Worm (Caenorhabditis elegans) whole organism, L1 larva: ENCODE measurements around the gene sre-39.

ENCODE experiments used
- Y116A8C.19 ChIP-seq: sonication (generic microtip); optimal IDR thresholded peaks from 2 replicates; lab custom pipeline; 2016; ENCODE audit warnings: missing compliant biosample characterization, missing genetic modification characterization, borderline replicate concordance
- ceh-63 ChIP-seq: fragments of 200-800 bp; sonication (Bioruptor generic); optimal IDR thresholded peaks from 2 replicates; lab custom pipeline; 2018; ENCODE audit warnings: mild to moderate bottlenecking, missing genetic modification characterization, missing compliant biosample characterization
- elt-2 ChIP-seq: sonication (generic microtip); optimal IDR thresholded peaks from 2 replicates; lab custom pipeline; 2016; ENCODE audit warnings: missing genetic modification characterization, mild to moderate bottlenecking, inconsistent platforms, missing compliant biosample characterization, missing genetic modification reagents
- fos-1 ChIP-seq: fragments of 150-350 bp; optimal IDR thresholded peaks from 2 replicates; lab custom pipeline; 2014; ENCODE audit warnings: missing biosample characterization, missing genetic modification characterization
- jun-1 ChIP-seq: fragments of 150-350 bp; optimal IDR thresholded peaks from 2 replicates; lab custom pipeline; 2014; ENCODE audit warnings: missing biosample characterization, missing genetic modification reagents, missing genetic modification characterization
- lin-13 ChIP-seq: fragments of 150-350 bp; optimal IDR thresholded peaks from 2 replicates; lab custom pipeline; 2014; ENCODE audit warnings: missing biosample characterization, missing genetic modification reagents, missing genetic modification characterization
- mef-2 ChIP-seq: fragments of 150-350 bp; optimal IDR thresholded peaks from 2 replicates; lab custom pipeline; 2014; ENCODE audit warnings: missing biosample characterization, missing genetic modification characterization
- mep-1 ChIP-seq: fragments of 150-350 bp; optimal IDR thresholded peaks from 2 replicates; lab custom pipeline; 2014; ENCODE audit warnings: missing biosample characterization, missing genetic modification characterization
- nhr-237 ChIP-seq: fragments of 150-350 bp; optimal IDR thresholded peaks from 2 replicates; lab custom pipeline; 2014; ENCODE audit warnings: missing biosample characterization, missing genetic modification characterization
- nhr-71 ChIP-seq: sonication (generic microtip); optimal IDR thresholded peaks from 2 replicates; lab custom pipeline; 2016; ENCODE audit warnings: mild to moderate bottlenecking, missing genetic modification characterization, moderate library complexity, missing compliant biosample characterization
- nhr-84 ChIP-seq: sonication (generic microtip); optimal IDR thresholded peaks from 2 replicates; lab custom pipeline; 2017; ENCODE audit warnings: missing biosample characterization, missing genetic modification characterization
- nhr-85 ChIP-seq: sonication (generic microtip); peaks from one replicate; lab custom pipeline; 2016; ENCODE audit warnings: missing genetic modification characterization, inconsistent platforms, missing compliant biosample characterization
- pag-3 ChIP-seq: sonication (generic microtip); optimal IDR thresholded peaks from 2 replicates; lab custom pipeline; 2017; ENCODE audit warnings: missing genetic modification characterization, mild to moderate bottlenecking, missing compliant biosample characterization, antibody characterized with exemption, borderline replicate concordance; ENCODE audit not compliant: insufficient read depth
- pax-3 ChIP-seq: fragments of 200-800 bp; sonication (Bioruptor generic); optimal IDR thresholded peaks from 2 replicates; lab custom pipeline; 2018; ENCODE audit warnings: mild to moderate bottlenecking, missing genetic modification characterization, moderate library complexity, missing compliant biosample characterization
- rnt-1 ChIP-seq: sonication (generic microtip); optimal IDR thresholded peaks from 2 replicates; lab custom pipeline; 2016; ENCODE audit warnings: mild to moderate bottlenecking, missing genetic modification characterization, moderate library complexity, missing compliant biosample characterization
- tbx-2 ChIP-seq: sonication (generic microtip); optimal IDR thresholded peaks from 2 replicates; lab custom pipeline; 2016; ENCODE audit warnings: missing genetic modification characterization, missing compliant biosample characterization

The sre-39 gene

DNA sequence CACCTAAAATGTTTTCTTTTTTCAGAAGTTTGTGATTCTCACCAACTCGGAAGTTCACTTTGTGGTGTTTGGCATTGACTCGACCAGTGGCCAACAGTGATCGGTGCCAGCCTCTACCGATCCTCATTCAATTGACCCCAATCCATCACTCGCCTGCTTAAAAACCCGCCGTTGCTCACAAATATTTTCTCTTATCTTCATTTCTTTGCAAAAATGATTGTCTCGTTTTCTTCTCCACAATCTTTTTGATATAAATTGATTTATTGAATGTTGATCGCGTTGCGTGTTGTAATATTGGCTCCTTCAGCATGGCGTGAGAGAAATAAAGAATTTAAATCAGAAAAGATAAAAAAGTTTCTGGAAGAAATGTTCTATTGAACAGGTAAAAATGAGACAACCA is 49.5 kb downstream of the sre-39 start (continued):
- TF ChIP-seq nhr-85 (tag; lab: Kevin White, UChicago) (no peak), elt-2 (tag; lab: Kevin White, UChicago) (no peak), ceh-63 (GFP tag; lab: Kevin White, UChicago) (no peak), mef-2 (tag; lab: Kevin White, UChicago) (no peak), jun-1 (tag; lab: Kevin White, UChicago) (no peak), pag-3 (peak; percentile 58), tbx-2 (tag; lab: Kevin White, UChicago) (no peak), lin-13 (GFP tag; lab: Kevin White, UChicago) (no peak), pax-3 (tag; lab: Kevin White, UChicago) (no peak), mep-1 (tag; lab: Kevin White, UChicago) (no peak), nhr-71 (peak; percentile 65)

DNA sequence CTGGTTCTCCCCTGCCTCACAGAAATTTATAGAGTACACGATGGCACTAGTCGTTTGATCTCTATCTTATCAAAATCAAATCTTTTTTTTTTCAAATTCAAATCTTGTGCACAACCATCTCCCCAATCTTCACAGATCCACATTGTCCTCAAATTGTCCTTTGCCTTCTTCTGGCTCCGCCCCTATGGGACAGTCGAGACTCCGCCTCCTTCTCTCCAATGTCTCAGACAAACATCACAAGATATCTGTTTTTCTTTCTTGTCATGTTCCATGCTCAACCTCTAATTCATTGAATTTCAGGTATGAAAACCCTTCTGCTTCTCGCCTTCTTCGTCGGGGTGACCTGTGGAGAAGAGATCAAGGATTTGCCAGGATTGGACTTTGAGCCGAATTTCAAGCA is 50.3 kb downstream of the sre-39 start, which contains the start of gene ctsa-1.1:
TSS of gene ctsa-1.1 (plus strand) at position 301 of the 400 bp plus-strand sequence.
- no peak for TF ChIP-seq nhr-237 (tag; lab: Kevin White, UChicago)
- TF ChIP-seq Y116A8C.19 (tag; lab: Kevin White, UChicago) = no peak
- TF ChIP-seq rnt-1 (tag; lab: Kevin White, UChicago) = peak; percentile 8
- no peak for TF ChIP-seq nhr-84
- no peak for TF ChIP-seq fos-1 (tag; lab: Kevin White, UChicago)
- TF ChIP-seq, all 84 proteins: peak for 1
